Fruit fly (Drosophila melanogaster): ENCODE results near the gene CG43965.

Gene CG43965

dm6 chr3L:8675545-8676084 lies 50.0 kb downstream of the CG43965 start, which contains the start of gene hry (continued):
- TF ChIP-seq cas (GFP tag; IDR thresholded peaks at IDR 0.05) (0 out of 2 replicates have a peak, but pooled peaks have one; percentile 27), maf-S (GFP tag; optimal IDR thresholded peaks at IDR 0.05) (no peak), row (GFP tag; IDR thresholded peaks at IDR 0.05) (peak; percentile 24; the same call in 1 of the 3 replicates), CG7357 (GFP tag; IDR thresholded peaks at IDR 0.05) (no peak), ERR (GFP tag; optimal IDR thresholded peaks at IDR 0.05) (no peak), gce (GFP tag; IDR thresholded peaks at IDR 0.05) (peak; percentile 57; the same call in 1 of the 3 replicates), CG7839 (tag; optimal IDR thresholded peaks at IDR 0.05) (peak; percentile 19), scrt (GFP tag; optimal IDR thresholded peaks at IDR 0.05) (peak; percentile 58), ro (GFP tag; IDR thresholded peaks at IDR 0.05) (no peak), CG5180 (GFP tag; optimal IDR thresholded peaks at IDR 0.05) (peak; percentile 64), Nf-YA (GFP tag; IDR thresholded peaks at IDR 0.05) (no peak), CG4707 (GFP tag; optimal IDR thresholded peaks at IDR 0.05) (peak; percentile 10), CG15269 (tag; optimal IDR thresholded peaks at IDR 0.05) (peak; percentile 56), Optix (GFP tag; IDR thresholded peaks at IDR 0.05) (0 out of 3 replicates have a peak, but pooled peaks have one; percentile 40), CG9817 (tag; optimal IDR thresholded peaks at IDR 0.05) (no peak), CG12236 (GFP tag; optimal IDR thresholded peaks at IDR 0.05) (no peak), lab (GFP tag; optimal IDR thresholded peaks at IDR 0.05) (peak; percentile 82), gsb-n (tag; optimal IDR thresholded peaks at IDR 0.05) (peak; percentile 50), gro (GFP tag; optimal IDR thresholded peaks at IDR 0.05) (peak; percentile 32), Usf (GFP tag; optimal IDR thresholded peaks at IDR 0.05) (no peak), Ptx1 (GFP tag; IDR thresholded peaks at IDR 0.05) (no peak), kni (GFP tag; optimal IDR thresholded peaks at IDR 0.05) (peak; percentile 93), CG4617 (GFP tag; optimal IDR thresholded peaks at IDR 0.05; ENCODE audit: borderline replicate concordance) (no peak), CG3847 (GFP tag; IDR thresholded peaks at IDR 0.05) (0 out of 2 replicates have a peak, but pooled peaks have one; percentile 17), cwo (GFP tag; optimal IDR thresholded peaks at IDR 0.05) (peak; percentile 92), tin (GFP tag; optimal IDR thresholded peaks at IDR 0.05) (no peak), btn (GFP tag; optimal IDR thresholded peaks at IDR 0.05) (no peak), CG1603 (tag; optimal IDR thresholded peaks at IDR 0.05) (no peak), mam (GFP tag; optimal IDR thresholded peaks at IDR 0.05) (no peak), Antp (GFP tag; optimal IDR thresholded peaks at IDR 0.05) (no peak), run (tag; optimal IDR thresholded peaks at IDR 0.05) (no peak), CG1602 (GFP tag; optimal IDR thresholded peaks at IDR 0.05) (no peak), Asciz (GFP tag; optimal IDR thresholded peaks at IDR 0.05) (no peak), tio (GFP tag; optimal IDR thresholded peaks at IDR 0.05) (no peak), mirr (GFP tag; optimal IDR thresholded peaks at IDR 0.05) (peak; percentile 86), klu (GFP tag; IDR thresholded peaks at IDR 0.05) (no peak), slbo (GFP tag; IDR thresholded peaks at IDR 0.05) (no peak), CG17912 (GFP tag; optimal IDR thresholded peaks at IDR 0.05) (peak; percentile 63), CG2116 (GFP tag; optimal IDR thresholded peaks at IDR 0.05) (peak; percentile 20), eve (GFP tag; optimal IDR thresholded peaks at IDR 0.05) (no peak), Doc2 (GFP tag; IDR thresholded peaks at IDR 0.05) (no peak), dysf (GFP tag; IDR thresholded peaks at IDR 0.05) (0 out of 3 replicates have a peak, but pooled peaks have one; percentile 25), MESR4 (GFP tag; optimal IDR thresholded peaks at IDR 0.05) (no peak), salm (tag; optimal IDR thresholded peaks at IDR 0.05) (peak; percentile 39), CoRest (tag; optimal IDR thresholded peaks at IDR 0.05) (peak; percentile 34), dimm (GFP tag; IDR thresholded peaks at IDR 0.05) (no peak), Neu2 (GFP tag; optimal IDR thresholded peaks at IDR 0.05; ENCODE audit: borderline replicate concordance) (no peak), org-1 (GFP tag; optimal IDR thresholded peaks at IDR 0.05) (peak; percentile 14), fru (optimal IDR thresholded peaks at IDR 0.05) (no peak), ase (GFP tag; IDR thresholded peaks at IDR 0.05) (no peak), CG15073 (GFP tag; optimal IDR thresholded peaks at IDR 0.05) (no peak)
